Worm (Caenorhabditis elegans) whole organism, young adult: ENCODE data around the gene M04D8.4.

Experiments used
- F57C9.4 ChIP-seq: sonication (generic microtip); optimal IDR thresholded peaks from 2 replicates; lab custom pipeline; 2017; ENCODE audit warnings: mild to moderate bottlenecking, missing genetic modification characterization, missing compliant biosample characterization
- Y53F4B.3 ChIP-seq: fragments of 200-800 bp; sonication (Bioruptor generic); IDR thresholded peaks from 2 replicates; pipeline ENCODE4 v1.3.6; 2022; ENCODE audit warnings: missing genetic modification reagents, missing genetic modification characterization, missing compliant biosample characterization
- akir-1 ChIP-seq: fragments of 200-800 bp; sonication (Bioruptor generic); optimal IDR thresholded peaks from 2 replicates; lab custom pipeline; 2018; ENCODE audit warnings: mild to moderate bottlenecking, missing genetic modification characterization, moderate library complexity, missing compliant biosample characterization
- ama-1 ChIP-seq, 3 experiments: fragments of 150-350 bp in 1 of 3; sonication (generic microtip) in 2 of 3; optimal IDR thresholded peaks; 2 replicates each; lab custom pipeline; 2014 to 2018; ENCODE audit warnings: missing biosample characterization in 2 of 3, missing genetic modification characterization in 2 of 3, missing genetic modification reagents in 2 of 3
- ceh-79 ChIP-seq: sonication (generic microtip); optimal IDR thresholded peaks from 2 replicates; lab custom pipeline; 2017; ENCODE audit warnings: mild to moderate bottlenecking, missing genetic modification characterization, missing compliant biosample characterization
- dpl-1 ChIP-seq: fragments of 150-350 bp; optimal IDR thresholded peaks from 2 replicates; lab custom pipeline; 2014; ENCODE audit warnings: missing biosample characterization, missing genetic modification reagents, missing genetic modification characterization
- efl-1 ChIP-seq: fragments of 150-350 bp; optimal IDR thresholded peaks from 2 replicates; lab custom pipeline; 2014; ENCODE audit warnings: missing biosample characterization, missing genetic modification reagents, missing genetic modification characterization
- hsf-1 ChIP-seq: fragments of 200-800 bp; sonication (Bioruptor generic); IDR thresholded peaks from 2 replicates; pipeline ENCODE4 v1.3.6; 2022; ENCODE audit warnings: missing genetic modification reagents, missing genetic modification characterization, missing compliant biosample characterization
- pbrm-1 ChIP-seq: fragments of 200-800 bp; sonication (Bioruptor generic); IDR thresholded peaks from 2 replicates; pipeline ENCODE4 v1.3.6; 2022; ENCODE audit warnings: missing genetic modification reagents, missing genetic modification characterization, missing compliant biosample characterization
- pha-4 ChIP-seq: fragments of 150-350 bp; sonication (generic microtip); optimal IDR thresholded peaks from 2 replicates; lab custom pipeline; 2014; ENCODE audit warnings: missing biosample characterization, missing genetic modification reagents, missing genetic modification characterization
- sdz-38 ChIP-seq: sonication (generic microtip); optimal IDR thresholded peaks from 2 replicates; lab custom pipeline; 2016; ENCODE audit warnings: missing genotype, missing genetic modification characterization, missing compliant biosample characterization
- snpc-4 ChIP-seq, 5 experiments: fragments of 150-350 bp in 1 of 5; sonication (generic microtip) in 4 of 5; optimal IDR thresholded peaks; 2 replicates each; lab custom pipeline; 2014 to 2018; ENCODE audit warnings: missing genetic modification characterization in 5 of 5, missing biosample characterization in 3 of 5, antibody characterized with exemption in 2 of 5, mild to moderate bottlenecking in 2 of 5, missing compliant biosample characterization in 2 of 5, missing genotype in 2 of 5, moderate library complexity in 2 of 5, missing genetic modification reagents in 1 of 5
- ztf-3 ChIP-seq: fragments of 200-800 bp; sonication (Bioruptor generic); optimal IDR thresholded peaks from 2 replicates; lab custom pipeline; 2018; ENCODE audit warnings: mild to moderate bottlenecking, missing genetic modification characterization, missing compliant biosample characterization

DNA sequence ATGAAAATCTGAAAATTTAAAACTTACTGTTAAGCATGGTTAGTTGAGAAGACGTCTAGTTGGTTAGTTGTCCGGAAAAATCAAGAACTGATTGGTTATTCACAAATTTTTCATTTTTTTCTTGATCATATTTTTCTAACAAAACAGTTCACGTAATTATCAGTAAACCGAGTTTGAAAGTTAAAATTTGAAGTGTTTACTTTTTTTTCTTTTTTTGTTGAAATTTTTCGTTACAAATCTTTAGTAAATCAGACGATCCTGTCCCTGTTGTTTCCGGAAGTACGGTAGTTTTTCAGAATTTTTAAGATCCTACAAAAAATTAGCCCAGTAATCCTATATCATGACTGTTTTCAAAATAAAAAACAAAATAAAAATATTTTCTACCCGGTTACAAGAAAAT lies 30.0 kb downstream of the M04D8.4 start, which contains the start of gene C05B5.2:
- no peak for TF ChIP-seq akir-1 (GFP tag; lab: Kevin White, UChicago)
- no peak for TF ChIP-seq dpl-1 (GFP tag; lab: Kevin White, UChicago)
- no peak for TF ChIP-seq Y53F4B.3 (GFP tag; lab: Robert Waterston, UW)
- TF ChIP-seq hsf-1 (GFP tag; lab: Robert Waterston, UW), result no peak
- no peak for TF ChIP-seq pha-4 (tag; lab: Kevin White, UChicago)
- TF ChIP-seq ama-1 (optimal IDR thresholded peaks at IDR 0.05; lab: Kevin White, UChicago), result no peak
- TF ChIP-seq ama-1 (GFP tag; optimal IDR thresholded peaks at IDR 0.05; lab: Kevin White, UChicago), result no peak
- no peak for TF ChIP-seq pbrm-1
- TF ChIP-seq snpc-4 (GFP tag; optimal IDR thresholded peaks at IDR 0.05; lab: Kevin White, UChicago), result no peak
- no peak for TF ChIP-seq snpc-4 (tag; optimal IDR thresholded peaks at IDR 0.05; lab: Kevin White, UChicago)
- TF ChIP-seq sdz-38 (tag; lab: Kevin White, UChicago), result no peak
- TF ChIP-seq F57C9.4 (tag; lab: Kevin White, UChicago), result no peak
- TF ChIP-seq ztf-3 (GFP tag; lab: Kevin White, UChicago), result no peak
- TF ChIP-seq efl-1 (GFP tag; lab: Kevin White, UChicago), result no peak
- no peak for TF ChIP-seq ceh-79 (tag; lab: Kevin White, UChicago)
